Fruit fly (Drosophila melanogaster) whole organism, pupa: Measurements from ENCODE around the gene Max.

ENCODE experiments used
- CG13204 ChIP-seq: fragments of 200-800 bp; sonication (Bioruptor generic); optimal IDR thresholded peaks from 2 replicates; lab custom pipeline; 2018; ENCODE audit warnings: missing biosample characterization, mild to moderate bottlenecking, missing genetic modification characterization, moderate library complexity
- CG17806 ChIP-seq: fragments of 200-800 bp; sonication (Bioruptor generic); optimal IDR thresholded peaks from 2 replicates; lab custom pipeline; 2018; ENCODE audit warnings: missing biosample characterization, mild to moderate bottlenecking, missing genetic modification characterization, moderate library complexity
- CG8159 ChIP-seq: fragments of 200-800 bp; sonication (Bioruptor generic); optimal IDR thresholded peaks from 3 replicates; lab custom pipeline; 2018; ENCODE audit warnings: missing biosample characterization, mild to moderate bottlenecking, missing genetic modification characterization, moderate library complexity
- D1 ChIP-seq: fragments of 200-800 bp; sonication (Bioruptor generic); optimal IDR thresholded peaks from 2 replicates; lab custom pipeline; 2018; ENCODE audit warnings: missing biosample characterization, mild to moderate bottlenecking, missing genetic modification characterization, moderate library complexity
- Pif1A ChIP-seq: fragments of 200-800 bp; sonication (Bioruptor generic); optimal IDR thresholded peaks from 3 replicates; lab custom pipeline; 2016; ENCODE audit warnings: missing biosample characterization, missing genetic modification characterization
- fd96Ca ChIP-seq: fragments of 200-800 bp; sonication (Bioruptor generic); IDR thresholded peaks from 3 replicates; pipeline ENCODE4 v1.3.6; 2022; ENCODE audit warnings: missing biosample characterization, missing genetic modification characterization
- rn ChIP-seq: fragments of 200-800 bp; sonication (Bioruptor generic); IDR thresholded peaks from 2 replicates; pipeline ENCODE4 v1.3.6; 2022; ENCODE audit warnings: missing biosample characterization, missing genetic modification characterization

- TF ChIP-seq CG13204 (GFP tag; lab: Kevin White, UChicago): no peak
- no peak for TF ChIP-seq CG17806
- TF ChIP-seq Pif1A (GFP tag; lab: Kevin White, UChicago): no peak
- no peak for TF ChIP-seq rn
- TF ChIP-seq CG8159 (tag; lab: Kevin White, UChicago): no peak
- no peak for TF ChIP-seq fd96Ca (GFP tag; lab: Robert Waterston, UW)
- TF ChIP-seq D1 (tag; lab: Kevin White, UChicago): no peak
These were observed 27.8 kb upstream of the Max start for dm6 chr3L:19291465-19292413.
